Fruit fly (Drosophila melanogaster) whole organism, adult: ENCODE measurements around the gene Cad99C.
A peak's percentile ranks its signal among the peaks of the same experiment; 100 is the strongest.

Source experiments
- CG11617 ChIP-seq: fragments of 200-800 bp; sonication (Bioruptor generic); optimal IDR thresholded peaks from 2 replicates; lab custom pipeline; 2017; ENCODE audit warnings: mild to moderate bottlenecking, missing biosample characterization, missing genetic modification reagents, missing genetic modification characterization
- CG12768 ChIP-seq: fragments of 200-800 bp; sonication (Bioruptor generic); optimal IDR thresholded peaks from 2 replicates; lab custom pipeline; 2017; ENCODE audit warnings: missing biosample characterization, missing genetic modification characterization, mild to moderate bottlenecking, moderate library complexity, missing genetic modification reagents
- CG14711 ChIP-seq: fragments of 200-800 bp; sonication (Bioruptor generic); optimal IDR thresholded peaks from 2 replicates; lab custom pipeline; 2018; ENCODE audit warnings: missing biosample characterization, mild to moderate bottlenecking, missing genetic modification characterization, moderate library complexity
- CG33017 ChIP-seq: fragments of 200-800 bp; sonication (Bioruptor generic); optimal IDR thresholded peaks from 2 replicates; lab custom pipeline; 2018; ENCODE audit warnings: missing biosample characterization, mild to moderate bottlenecking, missing genetic modification characterization, moderate library complexity
- CG7045 ChIP-seq: fragments of 200-800 bp; sonication (Bioruptor generic); optimal IDR thresholded peaks from 2 replicates; lab custom pipeline; 2017; ENCODE audit warnings: missing biosample characterization, mild to moderate bottlenecking, missing genetic modification characterization
- CG7101 ChIP-seq: fragments of 200-800 bp; sonication (Bioruptor generic); optimal IDR thresholded peaks from 2 replicates; lab custom pipeline; 2018; ENCODE audit warnings: missing biosample characterization, mild to moderate bottlenecking, missing genetic modification characterization, moderate library complexity
- Clk ChIP-seq: fragments of 200-800 bp; sonication (Bioruptor generic); optimal IDR thresholded peaks from 2 replicates; lab custom pipeline; 2017; ENCODE audit warnings: missing biosample characterization, missing genetic modification characterization
- Crg-1 ChIP-seq: fragments of 200-800 bp; sonication (Bioruptor generic); optimal IDR thresholded peaks from 2 replicates; lab custom pipeline; 2016; ENCODE audit warnings: missing biosample characterization, missing genetic modification characterization
- Hr96 ChIP-seq: fragments of 200-800 bp; sonication (Bioruptor generic); optimal IDR thresholded peaks from 2 replicates; lab custom pipeline; 2016; ENCODE audit warnings: missing biosample characterization, missing genetic modification characterization
- bab1 ChIP-seq: fragments of 200-800 bp; sonication (Bioruptor generic); optimal IDR thresholded peaks from 3 replicates; lab custom pipeline; 2019; ENCODE audit warnings: missing biosample characterization, mild to moderate bottlenecking, missing genetic modification characterization, moderate library complexity
- cic ChIP-seq: fragments of 200-800 bp; sonication (Bioruptor generic); optimal IDR thresholded peaks from 2 replicates; lab custom pipeline; 2017; ENCODE audit warnings: missing biosample characterization, mild to moderate bottlenecking, missing genetic modification characterization, moderate library complexity
- kay ChIP-seq: fragments of 200-800 bp; sonication (Bioruptor generic); peaks from one replicate; lab custom pipeline; 2016; ENCODE audit warnings: missing biosample characterization, missing genetic modification characterization, borderline replicate concordance
- tj ChIP-seq: fragments of 200-800 bp; sonication (Bioruptor generic); optimal IDR thresholded peaks from 3 replicates; lab custom pipeline; 2017; ENCODE audit warnings: missing biosample characterization, mild to moderate bottlenecking, missing genetic modification characterization, moderate library complexity
- toe ChIP-seq: fragments of 200-800 bp; sonication (Bioruptor generic); optimal IDR thresholded peaks from 2 replicates; lab custom pipeline; 2016; ENCODE audit warnings: missing biosample characterization, missing genetic modification characterization

dm6 chr3R:29861432-29862249 lies 20.2 kb downstream of the Cad99C start, which contains the start of the genes CG15514 and RpS8:
- TF ChIP-seq cic (peak; percentile 4), CG14711 (peak; percentile 41), Clk (GFP tag; lab: Kevin White, UChicago) (peak; percentile 6), CG7045 (GFP tag; lab: Kevin White, UChicago) (peak; percentile 66), kay (GFP tag; lab: Kevin White, UChicago) (no peak), CG33017 (tag; lab: Kevin White, UChicago) (peak; percentile 79), CG7101 (tag; lab: Kevin White, UChicago) (peak; percentile 77), CG12768 (GFP tag; lab: Kevin White, UChicago) (peak; percentile 63), tj (peak; percentile 38), CG11617 (GFP tag; lab: Kevin White, UChicago) (peak; percentile 85), bab1 (GFP tag; lab: Kevin White, UChicago) (peak; percentile 51), toe (no peak), Crg-1 (peak; percentile 57), Hr96 (no peak)
